Worm (Caenorhabditis elegans): ENCODE measurements around the gene H28G03.3.

ce11 chrX:5208326-5208725, 17.8 kb downstream of the H28G03.3 start:
- no peak for TF ChIP-seq lin-11 (tag; optimal IDR thresholded peaks at IDR 0.05)
- TF ChIP-seq fkh-10 (GFP tag; optimal IDR thresholded peaks at IDR 0.05) = no peak
- no peak for TF ChIP-seq elt-2 (tag; optimal IDR thresholded peaks at IDR 0.05)
- no peak for TF ChIP-seq sdc-2 (tag; optimal IDR thresholded peaks at IDR 0.05)
- no peak for TF ChIP-seq tbx-2 (tag; optimal IDR thresholded peaks at IDR 0.05)

Data from whole organism, late embryonic.